Fruit fly (Drosophila melanogaster) whole organism, wandering third instar larva: ENCODE results near the gene CG32271.

ENCODE experiments used
- Jra ChIP-seq: sonication (Bioruptor generic); optimal IDR thresholded peaks from 2 replicates; lab custom pipeline; 2016; ENCODE audit warnings: missing biosample characterization, missing genetic modification characterization
- OdsH ChIP-seq: fragments of 200-800 bp; sonication (Bioruptor generic); optimal IDR thresholded peaks from 2 replicates; lab custom pipeline; 2016; ENCODE audit warnings: missing biosample characterization, mild to moderate bottlenecking, missing genetic modification characterization
- foxo ChIP-seq, 2 experiments: fragments of 200-800 bp; sonication (Bioruptor generic); optimal IDR thresholded peaks; 2 replicates in 1 of 2; 3 replicates in 1 of 2; lab custom pipeline; 2016 to 2017; ENCODE audit warnings: missing biosample characterization in 2 of 2, missing genetic modification characterization in 2 of 2
- h ChIP-seq: fragments of 200-800 bp; sonication (Bioruptor generic); optimal IDR thresholded peaks from 3 replicates; lab custom pipeline; 2016; ENCODE audit warnings: missing biosample characterization, mild to moderate bottlenecking, missing genetic modification characterization
- lola ChIP-seq: fragments of >200 bp; optimal IDR thresholded peaks from 2 replicates; lab custom pipeline; 2017; ENCODE audit warnings: missing biosample characterization, missing genetic modification characterization
- psq ChIP-seq: fragments of 200-800 bp; sonication (Bioruptor generic); optimal IDR thresholded peaks from 3 replicates; lab custom pipeline; 2017; ENCODE audit warnings: missing biosample characterization, mild to moderate bottlenecking, missing genetic modification characterization, moderate library complexity
- tai ChIP-seq: sonication (Bioruptor generic); optimal IDR thresholded peaks from 2 replicates; lab custom pipeline; 2016; ENCODE audit warnings: missing biosample characterization, missing genetic modification characterization

- TF ChIP-seq tai (GFP tag; lab: Kevin White, UChicago) (no peak), foxo (GFP tag; optimal IDR thresholded peaks at IDR 0.05; lab: Kevin White, UChicago) (peak in 1 of 2 experiments; percentile 59), psq (GFP tag; lab: Kevin White, UChicago) (no peak), lola (no peak), OdsH (GFP tag; lab: Kevin White, UChicago) (peak; percentile 44), Jra (GFP tag; lab: Kevin White, UChicago) (peak; percentile 50), h (GFP tag; lab: Kevin White, UChicago) (peak; percentile 55)
Observed at dm6 chr3L:3197464-3197863, 5.5 kb downstream of the CG32271 start, which contains the start of gene CG14966.
